Fruit fly (Drosophila melanogaster): Measurements from ENCODE around the gene Atg2.

- peak; percentile 10 for TF ChIP-seq CG14655 (GFP tag; optimal IDR thresholded peaks at IDR 0.05)
- TF ChIP-seq EcR (GFP tag; optimal IDR thresholded peaks at IDR 0.05) = no peak
- TF ChIP-seq Snoo (tag; optimal IDR thresholded peaks at IDR 0.05) = no peak
- TF ChIP-seq Ets98B (GFP tag; IDR thresholded peaks at IDR 0.05) = peak; percentile 60
- peak; percentile 57; the same call in 1 of the 3 replicates for TF ChIP-seq CG4496 (GFP tag; IDR thresholded peaks at IDR 0.05)
- no peak for TF ChIP-seq CG9948 (tag; optimal IDR thresholded peaks at IDR 0.05)
- TF ChIP-seq CG10348 (GFP tag; IDR thresholded peaks at IDR 0.05) = no peak
Observed at dm6 chr3L:2730911-2731310, 43.2 kb upstream of the Atg2 start.

Data from whole organism, pupa.